Worm (Caenorhabditis elegans): ENCODE measurements around the gene ash-2.
A peak's percentile ranks its signal among the peaks of the same experiment; 100 is the strongest.

Gene ash-2

ce11 chrII:11976727-11977259, 2.8 kb upstream of the ash-2 start:
- TF ChIP-seq nhr-43 (tag; optimal IDR thresholded peaks at IDR 0.05; ENCODE audit: poor library complexity, severe bottlenecking): peak; percentile 27
- TF ChIP-seq elt-3 (tag; optimal IDR thresholded peaks at IDR 0.05): no peak

ce11 chrII:11977363-11977762, 2.3 kb upstream of the ash-2 start, which contains the start of gene Y17G7B.21:
Gene Y17G7B.21, minus strand, starts transcription at chrII:11977661.
- no peak for TF ChIP-seq nhr-67 (tag; optimal IDR thresholded peaks at IDR 0.05)
- TF ChIP-seq ztf-4 (tag; optimal IDR thresholded peaks at IDR 0.05): no peak
- TF ChIP-seq nhr-43 (tag; optimal IDR thresholded peaks at IDR 0.05; ENCODE audit: poor library complexity, severe bottlenecking): no peak
- TF ChIP-seq egl-27 (tag; optimal IDR thresholded peaks at IDR 0.05): no peak
- TF ChIP-seq elt-3 (tag; optimal IDR thresholded peaks at IDR 0.05): peak in 1 of 3 experiments; percentile 4
- no peak for TF ChIP-seq fkh-10 (GFP tag; optimal IDR thresholded peaks at IDR 0.05)
- TF ChIP-seq unc-62 (GFP tag; optimal IDR thresholded peaks at IDR 0.05): no peak
- TF ChIP-seq lsy-12 (tag; optimal IDR thresholded peaks at IDR 0.05): peak; percentile 7
- TF ChIP-seq ceh-16 (tag; optimal IDR thresholded peaks at IDR 0.05): no peak
- no peak for TF ChIP-seq snpc-4 (tag; optimal IDR thresholded peaks at IDR 0.05)
- TF ChIP-seq ama-1 (optimal IDR thresholded peaks at IDR 0.05): peak; percentile 72
- no peak for TF ChIP-seq ZK546.5 (tag; optimal IDR thresholded peaks at IDR 0.05)

- TF ChIP-seq mdl-1 (tag; optimal IDR thresholded peaks at IDR 0.05) (no peak), daf-12 (tag; optimal IDR thresholded peaks at IDR 0.05) (no peak), lin-15B (tag; optimal IDR thresholded peaks at IDR 0.05) (no peak), ceh-16 (tag; optimal IDR thresholded peaks at IDR 0.05) (no peak), pha-4 (tag; optimal IDR thresholded peaks at IDR 0.05) (no peak), unc-62 (GFP tag; optimal IDR thresholded peaks at IDR 0.05) (no peak), lin-39 (tag; optimal IDR thresholded peaks at IDR 0.05) (no peak), elt-1 (tag; optimal IDR thresholded peaks at IDR 0.05) (no peak), aly-2 (tag; optimal IDR thresholded peaks at IDR 0.05) (no peak), ztf-4 (tag; optimal IDR thresholded peaks at IDR 0.05) (no peak), nhr-11 (tag; optimal IDR thresholded peaks at IDR 0.05) (no peak)
These were observed 1.2 kb upstream of the ash-2 start for ce11 chrII:11978478-11978877.

ce11 chrII:11978920-11979319, 718 bp upstream of the ash-2 start:
- no peak for TF ChIP-seq ztf-11 (tag; optimal IDR thresholded peaks at IDR 0.05)

- peak; percentile 69 for TF ChIP-seq ceh-82 (tag; optimal IDR thresholded peaks at IDR 0.05)
- no peak for TF ChIP-seq nhr-12 (tag; optimal IDR thresholded peaks at IDR 0.05)
- no peak for TF ChIP-seq nhr-237 (tag; optimal IDR thresholded peaks at IDR 0.05)
- no peak for TF ChIP-seq ztf-11 (tag; optimal IDR thresholded peaks at IDR 0.05)
- peak; percentile 76 for TF ChIP-seq pqm-1 (tag; optimal IDR thresholded peaks at IDR 0.05)
- no peak for TF ChIP-seq elt-1 (tag; optimal IDR thresholded peaks at IDR 0.05)
- TF ChIP-seq hmg-11 (tag; optimal IDR thresholded peaks at IDR 0.05): no peak
- TF ChIP-seq egl-27 (tag; optimal IDR thresholded peaks at IDR 0.05): peak; percentile 30
- TF ChIP-seq nfya-1 (tag; optimal IDR thresholded peaks at IDR 0.05; ENCODE audit: insufficient read depth): peak; percentile 83
- no peak for TF ChIP-seq mml-1 (tag; optimal IDR thresholded peaks at IDR 0.05)
- peak; percentile 95 for TF ChIP-seq lin-15B (tag; optimal IDR thresholded peaks at IDR 0.05)
- no peak for TF ChIP-seq daf-12 (tag; optimal IDR thresholded peaks at IDR 0.05)
- no peak for TF ChIP-seq elt-3 (tag; optimal IDR thresholded peaks at IDR 0.05)
- TF ChIP-seq lsy-12 (tag; optimal IDR thresholded peaks at IDR 0.05): no peak
- peak; percentile 93 for TF ChIP-seq pha-4 (tag; optimal IDR thresholded peaks at IDR 0.05)
- TF ChIP-seq ZK546.5 (tag; optimal IDR thresholded peaks at IDR 0.05): peak; percentile 95
- TF ChIP-seq ceh-9 (tag; optimal IDR thresholded peaks at IDR 0.05): no peak
- TF ChIP-seq nhr-25 (tag; optimal IDR thresholded peaks at IDR 0.05): peak; percentile 69
- peak; percentile 77 for TF ChIP-seq nhr-11 (tag; optimal IDR thresholded peaks at IDR 0.05)
- peak; percentile 71 for TF ChIP-seq tbx-2 (tag; optimal IDR thresholded peaks at IDR 0.05)
- peak; percentile 67 for TF ChIP-seq nhr-77 (tag; optimal IDR thresholded peaks at IDR 0.05)
- TF ChIP-seq eor-1 (tag; optimal IDR thresholded peaks at IDR 0.05): no peak
- peak; percentile 74 for TF ChIP-seq jun-1 (tag; optimal IDR thresholded peaks at IDR 0.05)
- TF ChIP-seq fos-1 (tag; optimal IDR thresholded peaks at IDR 0.05): peak; percentile 69
- TF ChIP-seq ceh-28 (tag; optimal IDR thresholded peaks at IDR 0.05): peak; percentile 86
- TF ChIP-seq snpc-4 (tag; optimal IDR thresholded peaks at IDR 0.05): peak; percentile 57
- peak; percentile 79 for TF ChIP-seq ztf-4 (tag; optimal IDR thresholded peaks at IDR 0.05)
- TF ChIP-seq sea-2 (GFP tag; optimal IDR thresholded peaks at IDR 0.05): no peak
- TF ChIP-seq fkh-10 (GFP tag; optimal IDR thresholded peaks at IDR 0.05): peak; percentile 86
- TF ChIP-seq R02D3.7 (tag; optimal IDR thresholded peaks at IDR 0.05): peak; percentile 85
- TF ChIP-seq lin-39 (tag; optimal IDR thresholded peaks at IDR 0.05): peak; percentile 44
- no peak for TF ChIP-seq nhr-28 (tag; optimal IDR thresholded peaks at IDR 0.05)
- peak; percentile 43 for TF ChIP-seq mdl-1 (tag; optimal IDR thresholded peaks at IDR 0.05)
- no peak for TF ChIP-seq fkh-2 (tag; optimal IDR thresholded peaks at IDR 0.05)
- TF ChIP-seq unc-39 (tag; optimal IDR thresholded peaks at IDR 0.05): no peak
- TF ChIP-seq ceh-16 (tag; optimal IDR thresholded peaks at IDR 0.05): no peak
- peak; percentile 61 for TF ChIP-seq egl-5 (tag; optimal IDR thresholded peaks at IDR 0.05)
- TF ChIP-seq nhr-76 (tag; optimal IDR thresholded peaks at IDR 0.05): no peak
These were observed 472 bp downstream of the ash-2 start for ce11 chrII:11980110-11980509.
